Fruit fly (Drosophila melanogaster) whole organism, prepupa: ENCODE measurements around the gene por.

Source experiments
- CG11762 ChIP-seq: fragments of 200-800 bp; sonication (Bioruptor generic); optimal IDR thresholded peaks from 3 replicates; lab custom pipeline; 2016; ENCODE audit warnings: missing biosample characterization, missing genetic modification characterization; ENCODE audit not compliant: insufficient read depth
- CG16779 ChIP-seq: fragments of 200-800 bp; sonication (Bioruptor generic); optimal IDR thresholded peaks from 3 replicates; lab custom pipeline; 2017; ENCODE audit warnings: missing biosample characterization, mild to moderate bottlenecking, missing genetic modification characterization
- CG32006 ChIP-seq: fragments of 200-800 bp; sonication (Bioruptor generic); optimal IDR thresholded peaks from 3 replicates; lab custom pipeline; 2017; ENCODE audit warnings: missing biosample characterization, mild to moderate bottlenecking, missing genetic modification characterization
- CG3919 ChIP-seq: fragments of 200-800 bp; sonication (Bioruptor generic); optimal IDR thresholded peaks from 3 replicates; lab custom pipeline; 2016; ENCODE audit warnings: missing biosample characterization, missing genetic modification characterization
- CG6792 ChIP-seq: fragments of 200-800 bp; sonication (Bioruptor generic); optimal IDR thresholded peaks from 3 replicates; lab custom pipeline; 2016; ENCODE audit warnings: missing biosample characterization, missing genetic modification characterization
- CG7368 ChIP-seq: fragments of 200-800 bp; sonication (Bioruptor generic); optimal IDR thresholded peaks from 3 replicates; lab custom pipeline; 2016; ENCODE audit warnings: missing biosample characterization, missing genetic modification characterization
- CG8319 ChIP-seq: fragments of 200-800 bp; sonication (Bioruptor generic); optimal IDR thresholded peaks from 3 replicates; lab custom pipeline; 2016; ENCODE audit warnings: missing biosample characterization, missing genetic modification characterization
- Eip78C ChIP-seq: fragments of 200-800 bp; sonication (Bioruptor generic); peaks from one replicate; lab custom pipeline; 2016; ENCODE audit warnings: missing biosample characterization, missing genetic modification characterization
- Gug ChIP-seq: fragments of 200-800 bp; sonication (Bioruptor generic); IDR thresholded peaks from 2 replicates; pipeline ENCODE4 v1.3.6; 2022; ENCODE audit warnings: missing biosample characterization, missing genetic modification characterization
- Hr39 ChIP-seq: fragments of 200-800 bp; sonication (Bioruptor generic); optimal IDR thresholded peaks from 2 replicates; lab custom pipeline; 2016; ENCODE audit warnings: missing biosample characterization, missing genetic modification characterization
- Hr4 ChIP-seq: fragments of 200-800 bp; sonication (Bioruptor generic); optimal IDR thresholded peaks from 3 replicates; lab custom pipeline; 2016; ENCODE audit warnings: missing biosample characterization, missing genetic modification characterization
- Lpt ChIP-seq: fragments of 200-800 bp; sonication (Bioruptor generic); optimal IDR thresholded peaks from 3 replicates; lab custom pipeline; 2016; ENCODE audit warnings: missing biosample characterization, missing genetic modification characterization

dm6 chrX:18385056-18385455 lies 5.4 kb upstream of the por start, which contains the start of gene betaCOP:
- TF ChIP-seq CG16779 (tag; lab: Kevin White, UChicago) (no peak), Eip78C (no peak), CG3919 (GFP tag; lab: Kevin White, UChicago) (no peak), Hr4 (no peak), Lpt (GFP tag; lab: Kevin White, UChicago) (no peak), Gug (no peak), CG6792 (GFP tag; lab: Kevin White, UChicago) (no peak), CG7368 (GFP tag; lab: Kevin White, UChicago) (no peak), CG11762 (GFP tag; lab: Kevin White, UChicago) (no peak), CG8319 (no peak), CG32006 (GFP tag; lab: Kevin White, UChicago) (no peak), Hr39 (GFP tag; lab: Kevin White, UChicago) (no peak)
